Worm (Caenorhabditis elegans) whole organism, L1 larva: Measurements from ENCODE around the gene sma-1.

Experiments used
- mef-2 ChIP-seq: fragments of 150-350 bp; optimal IDR thresholded peaks from 2 replicates; lab custom pipeline; 2014; ENCODE audit warnings: missing biosample characterization, missing genetic modification characterization
- nhr-11 ChIP-seq: fragments of 150-350 bp; optimal IDR thresholded peaks from 2 replicates; lab custom pipeline; 2014; ENCODE audit warnings: missing biosample characterization, missing genetic modification characterization
- nhr-237 ChIP-seq: fragments of 150-350 bp; optimal IDR thresholded peaks from 2 replicates; lab custom pipeline; 2014; ENCODE audit warnings: missing biosample characterization, missing genetic modification characterization
- pag-3 ChIP-seq: sonication (generic microtip); optimal IDR thresholded peaks from 2 replicates; lab custom pipeline; 2017; ENCODE audit warnings: missing genetic modification characterization, mild to moderate bottlenecking, missing compliant biosample characterization, antibody characterized with exemption, borderline replicate concordance; ENCODE audit not compliant: insufficient read depth
- skn-1 ChIP-seq: fragments of 150-350 bp; optimal IDR thresholded peaks from 2 replicates; lab custom pipeline; 2014; ENCODE audit warnings: missing biosample characterization, missing genetic modification characterization
- sox-4 ChIP-seq: sonication (generic microtip); optimal IDR thresholded peaks from 2 replicates; lab custom pipeline; 2016; ENCODE audit warnings: missing genetic modification characterization, missing compliant biosample characterization

- TF ChIP-seq pag-3 (tag; lab: Kevin White, UChicago) (no peak), sox-4 (tag; lab: Kevin White, UChicago) (no peak), skn-1 (no peak), nhr-237 (no peak), mef-2 (tag; lab: Kevin White, UChicago) (no peak), nhr-11 (tag; lab: Kevin White, UChicago) (no peak)
Observed at ce11 chrV:11952854-11953447, 53.7 kb downstream of the sma-1 start.
